Fruit fly (Drosophila melanogaster) whole organism, embryonic: ENCODE measurements around the gene Aef1.

ENCODE experiments used
- Bgb ChIP-seq: fragments of 200-800 bp; sonication (Bioruptor generic); IDR thresholded peaks from 2 replicates; pipeline ENCODE4 v1.3.6; 2022; ENCODE audit warnings: missing biosample characterization, missing genetic modification characterization; ENCODE audit not compliant: partially characterized antibody
- CG1024 ChIP-seq: fragments of 200-800 bp; sonication (Bioruptor generic); IDR thresholded peaks from 2 replicates; pipeline ENCODE4 v1.3.6; 2022; ENCODE audit warnings: missing biosample characterization, missing genetic modification characterization
- CG10267 ChIP-seq: fragments of 200-800 bp; sonication (Bioruptor generic); optimal IDR thresholded peaks from 2 replicates; lab custom pipeline; 2018; ENCODE audit warnings: missing biosample characterization, mild to moderate bottlenecking, missing genetic modification characterization, moderate library complexity
- CG10654 ChIP-seq: fragments of 200-800 bp; sonication (Bioruptor generic); optimal IDR thresholded peaks from 2 replicates; lab custom pipeline; 2016; ENCODE audit warnings: missing biosample characterization, missing genetic modification characterization
- CG11398 ChIP-seq: fragments of 200-800 bp; sonication (Bioruptor generic); optimal IDR thresholded peaks from 2 replicates; lab custom pipeline; 2016; ENCODE audit warnings: missing biosample characterization, missing genetic modification characterization
- CG11696 ChIP-seq: fragments of 200-800 bp; sonication (Bioruptor generic); IDR thresholded peaks from 2 replicates; pipeline ENCODE4 v1.3.6; 2022; ENCODE audit warnings: missing biosample characterization, missing genetic modification characterization
- CG12155 ChIP-seq: fragments of 200-800 bp; sonication (Bioruptor generic); optimal IDR thresholded peaks from 3 replicates; lab custom pipeline; 2016; ENCODE audit warnings: missing biosample characterization, missing genetic modification characterization
- CG12744 ChIP-seq: fragments of 200-800 bp; sonication (Bioruptor generic); optimal IDR thresholded peaks from 2 replicates; lab custom pipeline; 2016; ENCODE audit warnings: missing biosample characterization, missing genetic modification characterization
- CG13624 ChIP-seq: fragments of 200-800 bp; sonication (Bioruptor generic); optimal IDR thresholded peaks from 2 replicates; lab custom pipeline; 2016; ENCODE audit warnings: missing biosample characterization, missing genetic modification characterization
- CG1647 ChIP-seq: fragments of 200-800 bp; sonication (Bioruptor generic); optimal IDR thresholded peaks from 3 replicates; lab custom pipeline; 2016; ENCODE audit warnings: missing biosample characterization, missing genetic modification characterization
- CG17568 ChIP-seq: fragments of 200-800 bp; sonication (Bioruptor generic); optimal IDR thresholded peaks from 2 replicates; lab custom pipeline; 2018; ENCODE audit warnings: missing biosample characterization, mild to moderate bottlenecking, missing genetic modification characterization, moderate library complexity
- CG2116 ChIP-seq: fragments of 200-800 bp; sonication (Bioruptor generic); optimal IDR thresholded peaks from 3 replicates; lab custom pipeline; 2018; ENCODE audit warnings: missing biosample characterization, mild to moderate bottlenecking, missing genetic modification characterization
- CG33213 ChIP-seq: fragments of 200-800 bp; sonication (Bioruptor generic); optimal IDR thresholded peaks from 3 replicates; lab custom pipeline; 2016; ENCODE audit warnings: missing biosample characterization, missing genetic modification characterization
- CG7839 ChIP-seq: fragments of 200-800 bp; sonication (Bioruptor generic); optimal IDR thresholded peaks from 3 replicates; lab custom pipeline; 2018; ENCODE audit warnings: missing biosample characterization, mild to moderate bottlenecking, missing genetic modification characterization, moderate library complexity
- CG8089 ChIP-seq: fragments of 200-800 bp; sonication (Bioruptor generic); optimal IDR thresholded peaks from 3 replicates; lab custom pipeline; 2016; ENCODE audit warnings: missing biosample characterization, missing genetic modification characterization
- CHES-1-like ChIP-seq: fragments of 200-800 bp; sonication (Bioruptor generic); optimal IDR thresholded peaks from 2 replicates; lab custom pipeline; 2016; ENCODE audit warnings: missing biosample characterization, missing genetic modification characterization
- Fer1 ChIP-seq: fragments of 200-800 bp; sonication (Bioruptor generic); optimal IDR thresholded peaks from 2 replicates; lab custom pipeline; 2017; ENCODE audit warnings: missing biosample characterization, mild to moderate bottlenecking, missing genetic modification characterization
- Fer2 ChIP-seq: fragments of 200-800 bp; sonication (Bioruptor generic); optimal IDR thresholded peaks from 2 replicates; lab custom pipeline; 2018; ENCODE audit warnings: missing biosample characterization, mild to moderate bottlenecking, missing genetic modification characterization, moderate library complexity
- Gsc ChIP-seq: fragments of 200-800 bp; sonication (Bioruptor generic); IDR thresholded peaks from 2 replicates; pipeline ENCODE4 v1.3.6; 2022; ENCODE audit warnings: missing biosample characterization, missing genetic modification characterization
- H15 ChIP-seq: fragments of 200-800 bp; sonication (Bioruptor generic); IDR thresholded peaks from 3 replicates; pipeline ENCODE4 v1.3.6; 2022; ENCODE audit warnings: missing biosample characterization, missing genetic modification characterization
- H2.0 ChIP-seq: fragments of 200-800 bp; sonication (Bioruptor generic); IDR thresholded peaks from 2 replicates; pipeline ENCODE4 v1.3.6; 2022; ENCODE audit warnings: missing biosample characterization, missing genetic modification characterization
- HLHmδ ChIP-seq: fragments of 200-800 bp; sonication (Bioruptor generic); optimal IDR thresholded peaks from 2 replicates; lab custom pipeline; 2018; ENCODE audit warnings: missing biosample characterization, mild to moderate bottlenecking, missing genetic modification characterization, moderate library complexity
- Hr78 ChIP-seq, 2 experiments: fragments of 200-800 bp in 1 of 2; fragments of >200 bp in 1 of 2; sonication (Bioruptor generic) in 1 of 2; optimal IDR thresholded peaks; 2 replicates each; lab custom pipeline; 2017 to 2019; ENCODE audit warnings: missing biosample characterization in 2 of 2, missing genetic modification characterization in 2 of 2, mild to moderate bottlenecking in 1 of 2, moderate library complexity in 1 of 2
- Kr ChIP-seq: fragments of 200-800 bp; sonication (Bioruptor generic); optimal IDR thresholded peaks from 2 replicates; lab custom pipeline; 2017; ENCODE audit warnings: missing biosample characterization, mild to moderate bottlenecking, missing genetic modification characterization
- Neu2 ChIP-seq: fragments of 200-800 bp; sonication (Bioruptor generic); optimal IDR thresholded peaks from 3 replicates; lab custom pipeline; 2016; ENCODE audit warnings: missing biosample characterization, missing genetic modification characterization, borderline replicate concordance
- Sox100B ChIP-seq: fragments of 200-800 bp; sonication (Bioruptor generic); optimal IDR thresholded peaks from 3 replicates; lab custom pipeline; 2018; ENCODE audit warnings: missing biosample characterization, mild to moderate bottlenecking, missing genetic modification characterization
- Spps ChIP-seq: fragments of 200-800 bp; sonication (Bioruptor generic); optimal IDR thresholded peaks from 2 replicates; lab custom pipeline; 2018; ENCODE audit warnings: missing biosample characterization, mild to moderate bottlenecking, missing genetic modification characterization
- abd-A ChIP-seq: fragments of 200-800 bp; sonication (Bioruptor generic); optimal IDR thresholded peaks from 3 replicates; lab custom pipeline; 2019; ENCODE audit warnings: missing biosample characterization, mild to moderate bottlenecking, missing genetic modification characterization, moderate library complexity
- amos ChIP-seq: fragments of 200-800 bp; sonication (Bioruptor generic); IDR thresholded peaks from 2 replicates; pipeline ENCODE4 v1.3.6; 2022; ENCODE audit warnings: missing biosample characterization, missing genetic modification characterization; ENCODE audit not compliant: partially characterized antibody
- az2 ChIP-seq: fragments of 200-800 bp; sonication (Bioruptor generic); optimal IDR thresholded peaks from 3 replicates; lab custom pipeline; 2016; ENCODE audit warnings: missing biosample characterization, missing genetic modification characterization
- btn ChIP-seq: fragments of 200-800 bp; sonication (Bioruptor generic); optimal IDR thresholded peaks from 2 replicates; lab custom pipeline; 2016; ENCODE audit warnings: missing biosample characterization, missing genetic modification characterization
- chif ChIP-seq, 2 experiments: fragments of 200-800 bp; sonication (Bioruptor generic); optimal IDR thresholded peaks; 3 replicates each; lab custom pipeline; 2016; ENCODE audit warnings: missing biosample characterization in 2 of 2, missing genetic modification characterization in 2 of 2
- dm ChIP-seq: fragments of 200-800 bp; sonication (Bioruptor generic); optimal IDR thresholded peaks from 3 replicates; lab custom pipeline; 2016; ENCODE audit warnings: missing biosample characterization, missing genetic modification characterization
- dmrt99B ChIP-seq: fragments of 200-800 bp; sonication (Bioruptor generic); optimal IDR thresholded peaks from 2 replicates; lab custom pipeline; 2018; ENCODE audit warnings: missing biosample characterization, mild to moderate bottlenecking, missing genetic modification characterization, moderate library complexity
- fu2 ChIP-seq: fragments of 200-800 bp; sonication (Bioruptor generic); optimal IDR thresholded peaks from 2 replicates; lab custom pipeline; 2016; ENCODE audit warnings: missing biosample characterization, missing genetic modification characterization
- gcm ChIP-seq: fragments of 200-800 bp; sonication (Bioruptor generic); optimal IDR thresholded peaks from 2 replicates; lab custom pipeline; 2019; ENCODE audit warnings: missing biosample characterization, mild to moderate bottlenecking, missing genetic modification characterization, moderate library complexity
- hb ChIP-seq: fragments of 200-800 bp; sonication (Bioruptor generic); IDR thresholded peaks from 3 replicates; pipeline ENCODE4 v1.3.6; 2022; ENCODE audit warnings: missing biosample characterization, missing genetic modification characterization; ENCODE audit not compliant: partially characterized antibody
- jing ChIP-seq: fragments of 200-800 bp; sonication (Bioruptor generic); optimal IDR thresholded peaks from 2 replicates; lab custom pipeline; 2018; ENCODE audit warnings: missing biosample characterization, mild to moderate bottlenecking, missing genetic modification characterization
- jumu ChIP-seq: fragments of 200-800 bp; sonication (Bioruptor generic); optimal IDR thresholded peaks from 3 replicates; lab custom pipeline; 2016; ENCODE audit warnings: missing biosample characterization, missing genetic modification characterization
- lola ChIP-seq, 3 experiments: fragments of >200 bp in 2 of 3; fragments of 200-800 bp in 1 of 3; sonication (Bioruptor generic) in 1 of 3; optimal IDR thresholded peaks; 2 replicates each; lab custom pipeline; 2017 to 2019; ENCODE audit warnings: missing biosample characterization in 3 of 3, missing genetic modification characterization in 3 of 3, mild to moderate bottlenecking in 1 of 3, moderate library complexity in 1 of 3
- nerfin-2 ChIP-seq: fragments of 200-800 bp; sonication (Bioruptor generic); IDR thresholded peaks from 2 replicates; pipeline ENCODE4 v1.3.6; 2022; ENCODE audit warnings: missing biosample characterization, missing genetic modification characterization; ENCODE audit not compliant: partially characterized antibody
- onecut ChIP-seq: fragments of 200-800 bp; sonication (Bioruptor generic); IDR thresholded peaks from 2 replicates; pipeline ENCODE4 v1.3.6; 2022; ENCODE audit warnings: missing biosample characterization, missing genetic modification characterization
- pho ChIP-seq: fragments of 200-800 bp; sonication (Bioruptor generic); optimal IDR thresholded peaks from 2 replicates; lab custom pipeline; 2016; ENCODE audit warnings: missing biosample characterization, missing genetic modification characterization
- sim ChIP-seq: fragments of 200-800 bp; sonication (Bioruptor generic); IDR thresholded peaks from 2 replicates; pipeline ENCODE4 v1.3.6; 2022; ENCODE audit warnings: missing biosample characterization, missing genetic modification characterization
- stwl ChIP-seq: fragments of 200-800 bp; sonication (Bioruptor generic); optimal IDR thresholded peaks from 3 replicates; lab custom pipeline; 2018; ENCODE audit warnings: missing biosample characterization, mild to moderate bottlenecking, missing genetic modification characterization, moderate library complexity
- tgo ChIP-seq: fragments of 200-800 bp; sonication (Bioruptor generic); IDR thresholded peaks from 3 replicates; pipeline ENCODE4 v1.3.6; 2022; ENCODE audit warnings: missing biosample characterization, missing genetic modification characterization
- tio ChIP-seq: fragments of 200-800 bp; sonication (Bioruptor generic); optimal IDR thresholded peaks from 2 replicates; lab custom pipeline; 2017; ENCODE audit warnings: missing biosample characterization, missing genetic modification characterization, inconsistent platforms
- tna ChIP-seq: fragments of 200-800 bp; sonication (Bioruptor generic); IDR thresholded peaks from 2 replicates; pipeline ENCODE4 v1.3.6; 2022; ENCODE audit warnings: missing biosample characterization, missing genetic modification characterization; ENCODE audit not compliant: partially characterized antibody
- trem ChIP-seq: fragments of 200-800 bp; optimal IDR thresholded peaks from 3 replicates; lab custom pipeline; 2019; ENCODE audit warnings: missing biosample characterization, mild to moderate bottlenecking, missing genetic modification characterization, moderate library complexity
- zf30C ChIP-seq: fragments of 200-800 bp; sonication (Bioruptor generic); optimal IDR thresholded peaks from 3 replicates; lab custom pipeline; 2018; ENCODE audit warnings: missing biosample characterization, mild to moderate bottlenecking, missing genetic modification characterization

The Aef1 gene

dm6 chr3L:21464240-21464639 is 31.0 kb downstream of the Aef1 start (continued):
- TF ChIP-seq tna (GFP tag; lab: Robert Waterston, UW) (no peak), dmrt99B (peak; percentile 56), jumu (no peak), sim (GFP tag; lab: Robert Waterston, UW) (peak; percentile 85), dm (GFP tag; lab: Kevin White, UChicago) (peak; percentile 4), chif (GFP tag; optimal IDR thresholded peaks at IDR 0.05; lab: Kevin White, UChicago) (peak; percentile 54 to 62), CG17568 (GFP tag; lab: Kevin White, UChicago) (peak; percentile 79), CG10654 (GFP tag; lab: Kevin White, UChicago) (peak; percentile 47), zf30C (GFP tag; lab: Kevin White, UChicago) (no peak), abd-A (tag; lab: Kevin White, UChicago) (no peak), HLHmδ (GFP tag; lab: Kevin White, UChicago) (peak; percentile 51), Neu2 (GFP tag; lab: Kevin White, UChicago) (peak; percentile 43), CG8089 (GFP tag; lab: Kevin White, UChicago) (peak; percentile 50), Sox100B (peak; percentile 66), CHES-1-like (GFP tag; lab: Kevin White, UChicago) (peak; percentile 42), lola (GFP tag; optimal IDR thresholded peaks at IDR 0.05; lab: Kevin White, UChicago) (peak in 1 of 3 experiments; percentile 92), H15 (GFP tag; lab: Robert Waterston, UW) (no peak), CG11696 (GFP tag; lab: Robert Waterston, UW) (peak; percentile 57), CG11398 (peak; percentile 64), tio (GFP tag; lab: Kevin White, UChicago) (no peak), az2 (GFP tag; lab: Kevin White, UChicago) (peak; percentile 23), CG7839 (tag; lab: Kevin White, UChicago) (peak; percentile 73), CG13624 (GFP tag; lab: Kevin White, UChicago) (no peak), stwl (no peak), hb (GFP tag; lab: Robert Waterston, UW) (no peak), Kr (GFP tag; lab: Kevin White, UChicago) (peak; percentile 99), CG33213 (GFP tag; lab: Kevin White, UChicago) (peak; percentile 55), trem (tag; lab: Kevin White, UChicago) (peak; percentile 92), amos (GFP tag; lab: Robert Waterston, UW) (no peak), Fer1 (no peak), Fer2 (no peak), H2.0 (GFP tag; lab: Robert Waterston, UW) (peak; percentile 37; the same call in 1 of the 2 replicates), Bgb (no peak), Hr78 (GFP tag; optimal IDR thresholded peaks at IDR 0.05; lab: Kevin White, UChicago) (peak in 1 of 2 experiments; percentile 61), fu2 (GFP tag; lab: Kevin White, UChicago) (no peak), pho (GFP tag; lab: Kevin White, UChicago) (no peak), btn (GFP tag; lab: Kevin White, UChicago) (peak; percentile 53), CG12155 (GFP tag; lab: Kevin White, UChicago) (no peak), jing (no peak), onecut (GFP tag; lab: Robert Waterston, UW) (peak; percentile 73), nerfin-2 (no peak), CG1647 (GFP tag; lab: Kevin White, UChicago) (peak; percentile 4), CG10267 (tag; lab: Kevin White, UChicago) (peak; percentile 76), gcm (GFP tag; lab: Kevin White, UChicago) (peak; percentile 75), CG1024 (GFP tag; lab: Robert Waterston, UW) (peak; percentile 64; the same call in 1 of the 2 replicates), Gsc (GFP tag; lab: Robert Waterston, UW) (no peak), CG12744 (GFP tag; lab: Kevin White, UChicago) (peak; percentile 17), tgo (GFP tag; lab: Robert Waterston, UW) (no peak), CG2116 (peak; percentile 51), Spps (tag; lab: Kevin White, UChicago) (peak; percentile 88)
